Fruit fly (Drosophila melanogaster): ENCODE results near the gene Atg4a.

The Atg4a gene

DNA sequence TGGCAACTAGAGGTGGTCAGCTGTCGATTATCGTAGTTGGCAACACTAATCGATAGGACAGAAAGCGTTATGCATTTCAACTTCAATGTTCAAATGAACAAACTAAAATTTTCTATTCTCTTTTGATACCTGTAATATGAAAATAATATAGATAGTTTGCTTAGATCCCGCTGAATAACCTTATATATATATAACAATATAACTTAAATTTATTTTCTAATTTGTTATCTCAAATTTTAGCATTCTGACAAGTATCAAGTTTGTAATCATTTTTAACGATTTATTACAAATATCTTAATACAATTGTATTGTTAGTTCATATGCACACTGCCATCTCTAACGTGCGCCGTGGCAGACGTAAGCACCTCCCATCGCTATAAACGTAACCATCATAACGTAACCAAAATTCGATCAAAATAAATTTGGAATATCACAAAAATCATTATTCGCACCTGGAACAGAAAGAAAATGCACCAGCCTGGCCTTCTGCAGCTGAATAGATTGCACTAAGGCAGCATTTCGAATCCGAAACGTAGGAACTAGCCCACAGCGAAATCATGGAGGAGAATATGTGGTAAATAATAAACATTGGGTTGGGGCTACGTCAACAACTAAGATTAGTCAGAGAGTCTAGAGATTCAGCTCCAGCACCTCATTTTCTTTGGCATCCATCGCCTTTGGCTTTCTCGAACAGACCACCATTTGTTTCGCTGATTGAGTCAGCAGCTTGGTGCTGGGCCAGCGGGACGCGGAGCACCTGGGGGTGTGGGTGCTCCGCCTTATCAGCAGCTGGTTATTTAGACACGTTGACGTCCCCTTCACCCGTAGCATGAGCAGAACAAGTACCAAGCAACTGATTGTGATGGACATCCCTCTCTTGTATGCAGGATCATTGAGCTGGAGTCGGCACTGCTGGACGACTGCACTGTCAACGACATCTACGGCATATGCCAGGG is 48.5 kb downstream of the Atg4a start, which contains the start of the genes Pino and TBC1D23:
TSS of gene Pino (minus strand) at position 22 of the 956 bp plus-strand sequence.
TSS of gene TBC1D23 (plus strand) at position 385 of the 956 bp plus-strand sequence.
- no peak for TF ChIP-seq EcR (GFP tag; optimal IDR thresholded peaks at IDR 0.05)
- no peak for TF ChIP-seq psq (optimal IDR thresholded peaks at IDR 0.05)
- no peak for TF ChIP-seq Dll (optimal IDR thresholded peaks at IDR 0.05)
- TF ChIP-seq CG8478 (optimal IDR thresholded peaks at IDR 0.05), result no peak
- no peak for TF ChIP-seq usp (GFP tag; optimal IDR thresholded peaks at IDR 0.05)
- no peak for TF ChIP-seq pan (optimal IDR thresholded peaks at IDR 0.05)

DNA sequence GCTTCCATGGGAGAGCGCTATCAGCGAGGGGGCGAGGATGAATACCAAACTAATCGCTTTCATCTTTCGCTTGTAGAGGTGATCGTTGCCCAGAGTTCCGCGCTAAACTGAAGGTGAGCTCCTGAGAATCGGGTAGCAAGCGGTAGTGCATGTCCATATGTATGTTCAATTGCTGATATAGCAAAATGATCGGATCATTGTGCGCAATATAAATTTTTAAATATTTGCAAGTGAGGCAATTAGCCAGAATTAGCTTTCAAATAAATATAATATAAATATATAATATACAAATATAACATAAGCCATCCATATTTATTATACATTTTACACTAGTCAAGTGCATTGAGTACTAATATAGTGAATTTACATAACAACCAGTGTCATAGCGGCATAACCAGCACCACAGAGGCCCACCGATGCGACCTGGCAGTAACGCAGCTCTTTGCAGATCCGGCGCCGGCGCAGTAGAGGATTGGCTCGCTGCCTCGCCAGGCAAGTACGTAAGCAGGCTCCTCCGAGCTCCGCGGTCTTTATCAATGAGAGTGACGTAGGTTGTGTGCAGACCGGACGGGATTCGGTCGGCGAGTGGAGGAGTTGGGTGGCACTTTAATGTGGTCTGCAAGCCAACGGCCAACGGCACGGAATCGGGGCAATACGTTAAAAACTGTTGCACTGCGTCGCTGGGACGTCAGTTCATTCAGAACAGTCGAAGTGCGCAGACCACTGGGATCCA is 53.5 kb downstream of the Atg4a start, which contains the start of the genes Iris and CG4577:
TSS of gene Iris (minus strand) at position 88 of the 733 bp plus-strand sequence.
TSS of gene CG4577 (plus strand) at position 683 of the 733 bp plus-strand sequence.
- TF ChIP-seq CG8478 (optimal IDR thresholded peaks at IDR 0.05) (no peak), pan (optimal IDR thresholded peaks at IDR 0.05) (no peak), EcR (GFP tag; optimal IDR thresholded peaks at IDR 0.05) (no peak), usp (GFP tag; optimal IDR thresholded peaks at IDR 0.05) (no peak), psq (optimal IDR thresholded peaks at IDR 0.05) (no peak), Dll (optimal IDR thresholded peaks at IDR 0.05) (no peak)

Data from whole organism.